Worm (Caenorhabditis elegans) whole organism, late embryonic: ENCODE data around the gene Y38C1AA.12.
A peak's percentile ranks its signal among the peaks of the same experiment; 100 is the strongest.

Source experiments
- K09A11.1 ChIP-seq: sonication (generic microtip); optimal IDR thresholded peaks from 2 replicates; lab custom pipeline; 2017; ENCODE audit warnings: antibody characterized with exemption, mild to moderate bottlenecking, missing genetic modification characterization, missing compliant biosample characterization; ENCODE audit not compliant: insufficient read depth
- ahr-1 ChIP-seq: sonication (generic microtip); optimal IDR thresholded peaks from 2 replicates; lab custom pipeline; 2016; ENCODE audit warnings: missing genetic modification characterization, missing compliant biosample characterization
- ceh-14 ChIP-seq: sonication (generic microtip); optimal IDR thresholded peaks from 2 replicates; lab custom pipeline; 2016; ENCODE audit warnings: missing genotype, missing genetic modification characterization, missing compliant biosample characterization
- ceh-18 ChIP-seq: sonication (generic microtip); optimal IDR thresholded peaks from 2 replicates; lab custom pipeline; 2016; ENCODE audit warnings: missing genetic modification characterization, missing compliant biosample characterization
- ceh-19 ChIP-seq: fragments of 200-800 bp; sonication (Bioruptor generic); optimal IDR thresholded peaks from 2 replicates; lab custom pipeline; 2018; ENCODE audit warnings: mild to moderate bottlenecking, missing genetic modification characterization, missing compliant biosample characterization
- ceh-22 ChIP-seq: sonication (generic microtip); optimal IDR thresholded peaks from 2 replicates; lab custom pipeline; 2017; ENCODE audit warnings: missing biosample characterization, missing genetic modification characterization
- ceh-24 ChIP-seq: sonication (generic microtip); optimal IDR thresholded peaks from 2 replicates; lab custom pipeline; 2016; ENCODE audit warnings: mild to moderate bottlenecking, missing genetic modification characterization, missing compliant biosample characterization
- ceh-30 ChIP-seq: fragments of 150-350 bp; optimal IDR thresholded peaks from 2 replicates; lab custom pipeline; 2014; ENCODE audit warnings: missing biosample characterization, missing genetic modification characterization
- ceh-31 ChIP-seq: sonication (generic microtip); optimal IDR thresholded peaks from 2 replicates; lab custom pipeline; 2016; ENCODE audit warnings: missing genetic modification characterization, missing compliant biosample characterization
- ceh-45 ChIP-seq: fragments of 200-800 bp; sonication (Bioruptor generic); IDR thresholded peaks from 2 replicates; pipeline ENCODE4 v1.3.6; 2022; ENCODE audit warnings: missing genetic modification reagents, missing genetic modification characterization, missing compliant biosample characterization
- ceh-48 ChIP-seq: sonication (generic microtip); optimal IDR thresholded peaks from 2 replicates; lab custom pipeline; 2016; ENCODE audit warnings: missing genetic modification characterization, inconsistent platforms, missing compliant biosample characterization
- dve-1 ChIP-seq: sonication (generic microtip); optimal IDR thresholded peaks from 2 replicates; lab custom pipeline; 2017; ENCODE audit warnings: antibody characterized with exemption, mild to moderate bottlenecking, missing genetic modification characterization, missing compliant biosample characterization
- elt-2 ChIP-seq: sonication (generic microtip); optimal IDR thresholded peaks from 2 replicates; lab custom pipeline; 2016; ENCODE audit warnings: missing genetic modification reagents, missing genetic modification characterization, missing compliant biosample characterization
- elt-4 ChIP-seq: sonication (generic microtip); optimal IDR thresholded peaks from 2 replicates; lab custom pipeline; 2016; ENCODE audit warnings: missing genetic modification characterization, missing compliant biosample characterization
- fkh-10 ChIP-seq: fragments of 150-350 bp; optimal IDR thresholded peaks from 2 replicates; lab custom pipeline; 2014; ENCODE audit warnings: missing biosample characterization, missing genetic modification reagents, missing genetic modification characterization
- fkh-6 ChIP-seq: sonication (generic microtip); optimal IDR thresholded peaks from 2 replicates; lab custom pipeline; 2016; ENCODE audit warnings: missing genetic modification characterization, missing compliant biosample characterization
- lim-6 ChIP-seq: sonication (generic microtip); optimal IDR thresholded peaks from 2 replicates; lab custom pipeline; 2016; ENCODE audit warnings: missing genetic modification characterization, missing compliant biosample characterization
- nfya-1 ChIP-seq: sonication (generic microtip); optimal IDR thresholded peaks from 2 replicates; lab custom pipeline; 2017; ENCODE audit warnings: missing genetic modification characterization, mild to moderate bottlenecking, missing compliant biosample characterization, antibody characterized with exemption, moderate library complexity
- odd-2 ChIP-seq: sonication (generic microtip); optimal IDR thresholded peaks from 2 replicates; lab custom pipeline; 2017; ENCODE audit warnings: antibody characterized with exemption, mild to moderate bottlenecking, missing genetic modification characterization, missing compliant biosample characterization
- pat-9 ChIP-seq: fragments of 200-800 bp; sonication (Bioruptor generic); optimal IDR thresholded peaks from 2 replicates; lab custom pipeline; 2018; ENCODE audit warnings: mild to moderate bottlenecking, missing genetic modification characterization, moderate library complexity, missing compliant biosample characterization
- pax-1 ChIP-seq: fragments of 150-350 bp; optimal IDR thresholded peaks from 2 replicates; lab custom pipeline; 2014; ENCODE audit warnings: missing biosample characterization, missing genetic modification characterization
- pha-2 ChIP-seq: sonication (generic microtip); optimal IDR thresholded peaks from 2 replicates; lab custom pipeline; 2017; ENCODE audit warnings: mild to moderate bottlenecking, missing genetic modification characterization, missing compliant biosample characterization
- pqm-1 ChIP-seq: sonication (generic microtip); optimal IDR thresholded peaks from 2 replicates; lab custom pipeline; 2016; ENCODE audit warnings: missing genetic modification characterization, missing compliant biosample characterization
- ref-2 ChIP-seq: sonication (generic microtip); optimal IDR thresholded peaks from 2 replicates; lab custom pipeline; 2016; ENCODE audit warnings: missing genetic modification characterization, missing compliant biosample characterization
- rnt-1 ChIP-seq: sonication (generic microtip); optimal IDR thresholded peaks from 2 replicates; lab custom pipeline; 2016; ENCODE audit warnings: missing genetic modification characterization, missing compliant biosample characterization
- sox-2 ChIP-seq: fragments of 200-800 bp; sonication (Bioruptor generic); IDR thresholded peaks from 2 replicates; pipeline ENCODE4 v1.3.6; 2022; ENCODE audit warnings: missing genetic modification reagents, missing genetic modification characterization, missing compliant biosample characterization
- syd-9 ChIP-seq: sonication (generic microtip); optimal IDR thresholded peaks from 2 replicates; lab custom pipeline; 2016; ENCODE audit warnings: mild to moderate bottlenecking, missing genetic modification characterization, moderate library complexity, missing compliant biosample characterization
- tbx-2 ChIP-seq: sonication (generic microtip); optimal IDR thresholded peaks from 2 replicates; lab custom pipeline; 2016; ENCODE audit warnings: missing genetic modification characterization, missing compliant biosample characterization
- ttx-3 ChIP-seq: sonication (generic microtip); optimal IDR thresholded peaks from 2 replicates; lab custom pipeline; 2016; ENCODE audit warnings: missing genetic modification reagents, missing genetic modification characterization, missing compliant biosample characterization
- unc-42 ChIP-seq: sonication (generic microtip); optimal IDR thresholded peaks from 2 replicates; lab custom pipeline; 2016; ENCODE audit warnings: missing genotype, missing genetic modification characterization, missing compliant biosample characterization
- unc-55 ChIP-seq: sonication (generic microtip); optimal IDR thresholded peaks from 2 replicates; lab custom pipeline; 2017; ENCODE audit warnings: missing biosample characterization, missing genetic modification reagents, missing genetic modification characterization
- unc-86 ChIP-seq: sonication (generic microtip); optimal IDR thresholded peaks from 2 replicates; lab custom pipeline; 2016; ENCODE audit warnings: missing genetic modification characterization, missing compliant biosample characterization
- zip-5 ChIP-seq: sonication (generic microtip); optimal IDR thresholded peaks from 2 replicates; lab custom pipeline; 2016; ENCODE audit warnings: missing genetic modification characterization, missing compliant biosample characterization
- ztf-16 ChIP-seq: sonication (generic microtip); optimal IDR thresholded peaks from 2 replicates; lab custom pipeline; 2017; ENCODE audit warnings: missing genetic modification characterization, missing compliant biosample characterization

Y38C1AA.12 gene

ce11 chrIV:202921-203652, 11.0 kb downstream of the Y38C1AA.12 start, which contains the start of gene gfrp-1:
gfrp-1 (plus strand) TSS chrIV:203602.
- no peak for TF ChIP-seq ref-2 (tag; lab: Kevin White, UChicago)
- no peak for TF ChIP-seq ceh-22 (tag; lab: Kevin White, UChicago)
- TF ChIP-seq ceh-14 = no peak
- no peak for TF ChIP-seq elt-4 (tag; lab: Kevin White, UChicago)
- TF ChIP-seq tbx-2 (tag; lab: Kevin White, UChicago) = no peak
- no peak for TF ChIP-seq ttx-3 (tag; lab: Kevin White, UChicago)
- no peak for TF ChIP-seq dve-1 (tag; lab: Kevin White, UChicago)
- TF ChIP-seq K09A11.1 (tag; lab: Kevin White, UChicago) = no peak
- no peak for TF ChIP-seq pax-1
- TF ChIP-seq rnt-1 (tag; lab: Kevin White, UChicago) = no peak
- no peak for TF ChIP-seq unc-55 (GFP tag; lab: Kevin White, UChicago)
- TF ChIP-seq zip-5 (tag; lab: Kevin White, UChicago) = no peak
- no peak for TF ChIP-seq fkh-10 (GFP tag; lab: Kevin White, UChicago)
- TF ChIP-seq ceh-31 (tag; lab: Kevin White, UChicago) = no peak

DNA sequence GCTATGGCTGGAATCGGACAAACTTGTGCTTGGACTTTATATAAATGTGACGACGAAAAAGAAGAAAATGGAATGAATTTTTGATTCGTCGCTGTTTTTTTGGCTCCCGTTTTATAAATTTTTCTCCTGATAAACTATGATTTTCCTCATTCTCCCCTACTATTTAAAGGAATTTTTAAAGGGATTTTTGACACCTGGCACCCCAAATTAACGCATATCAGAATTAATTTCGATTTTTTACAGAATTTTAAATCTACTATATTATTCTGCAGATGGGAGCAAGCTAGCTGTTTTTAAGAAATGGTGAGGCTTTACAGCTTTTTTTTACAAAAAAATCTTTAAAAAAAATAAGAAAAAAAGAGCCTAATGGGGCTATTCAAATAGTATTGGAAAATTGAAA, 12.9 kb downstream of the Y38C1AA.12 start, which contains the start of gene coa-1:
coa-1 (plus strand) TSS at position 301 of the 400 bp plus-strand sequence.
- no peak for TF ChIP-seq ceh-45
- no peak for TF ChIP-seq unc-42 (tag; lab: Kevin White, UChicago)
- TF ChIP-seq ztf-16 (tag; lab: Kevin White, UChicago) = no peak

DNA sequence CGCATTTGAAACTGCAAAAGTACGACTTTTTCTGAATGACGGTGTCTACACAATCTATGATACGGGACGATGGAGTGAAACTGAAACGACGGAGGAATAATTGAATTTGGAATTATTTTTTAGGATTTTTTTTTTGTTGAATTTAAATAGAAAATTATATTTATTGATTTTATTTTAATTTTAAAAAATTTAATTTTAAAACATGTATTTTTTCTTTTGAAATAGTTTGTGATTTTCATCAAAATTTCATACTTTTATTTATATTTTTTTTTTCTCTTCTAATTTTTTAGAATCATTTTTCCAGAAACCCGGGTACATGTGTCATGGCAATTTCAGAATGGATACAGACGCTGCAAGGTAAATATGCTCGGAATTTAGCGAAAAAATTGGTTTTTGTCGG, 15.8 kb downstream of the Y38C1AA.12 start, which contains the start of gene Y38C1AA.1:
Y38C1AA.1 (plus strand) TSS at position 301 of the 400 bp plus-strand sequence.
- TF ChIP-seq unc-86 (tag; lab: Kevin White, UChicago) = no peak
- no peak for TF ChIP-seq tbx-2 (tag; lab: Kevin White, UChicago)

DNA sequence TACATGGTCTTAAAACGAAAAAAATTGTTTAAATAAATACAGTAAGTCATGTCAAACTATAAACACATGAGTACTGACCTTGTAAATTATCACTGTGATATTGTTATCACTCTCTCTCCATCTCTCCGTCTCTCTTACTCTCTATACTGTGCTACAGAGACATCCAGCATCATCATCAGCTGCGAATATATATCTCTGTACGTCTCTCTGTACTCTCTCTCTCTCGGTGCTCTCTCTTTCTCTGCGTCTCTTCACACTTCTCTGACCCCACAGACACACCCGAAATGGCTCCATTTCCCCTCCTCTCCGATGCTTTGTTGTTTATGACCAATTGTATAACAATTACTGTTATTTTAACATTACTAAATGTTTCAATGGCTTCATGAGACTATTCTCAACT, 18.5 kb downstream of the Y38C1AA.12 start:
- TF ChIP-seq ceh-24 (tag; lab: Kevin White, UChicago) (no peak), ref-2 (tag; lab: Kevin White, UChicago) (no peak), unc-55 (GFP tag; lab: Kevin White, UChicago) (peak; percentile 66), rnt-1 (tag; lab: Kevin White, UChicago) (no peak), elt-2 (tag; lab: Kevin White, UChicago) (peak; percentile 67), pha-2 (tag; lab: Kevin White, UChicago) (no peak), ceh-30 (no peak), lim-6 (tag; lab: Kevin White, UChicago) (no peak), sox-2 (no peak), ceh-18 (tag; lab: Kevin White, UChicago) (no peak), tbx-2 (tag; lab: Kevin White, UChicago) (peak; percentile 62), ceh-19 (GFP tag; lab: Kevin White, UChicago) (no peak), syd-9 (tag; lab: Kevin White, UChicago) (peak; percentile 3), fkh-10 (GFP tag; lab: Kevin White, UChicago) (no peak), ttx-3 (tag; lab: Kevin White, UChicago) (no peak), pqm-1 (tag; lab: Kevin White, UChicago) (no peak), odd-2 (tag; lab: Kevin White, UChicago) (no peak), ceh-48 (no peak), pat-9 (no peak), ceh-45 (no peak), nfya-1 (tag; lab: Kevin White, UChicago) (peak; percentile 46), ahr-1 (no peak), ceh-31 (tag; lab: Kevin White, UChicago) (peak; percentile 33), unc-42 (tag; lab: Kevin White, UChicago) (peak; percentile 44), fkh-6 (no peak)
